Fruit fly (Drosophila melanogaster) S2 (cell line): Measurements from ENCODE around the gene CG6125.

Experiments used
- CG8478 ChIP-seq: fragments of >200 bp; optimal IDR thresholded peaks from 2 replicates; lab custom pipeline; 2018
- CTCF ChIP-seq, 2 experiments: fragments of >200 bp; optimal IDR thresholded peaks; 2 replicates each; lab custom pipeline; 2018

DNA sequence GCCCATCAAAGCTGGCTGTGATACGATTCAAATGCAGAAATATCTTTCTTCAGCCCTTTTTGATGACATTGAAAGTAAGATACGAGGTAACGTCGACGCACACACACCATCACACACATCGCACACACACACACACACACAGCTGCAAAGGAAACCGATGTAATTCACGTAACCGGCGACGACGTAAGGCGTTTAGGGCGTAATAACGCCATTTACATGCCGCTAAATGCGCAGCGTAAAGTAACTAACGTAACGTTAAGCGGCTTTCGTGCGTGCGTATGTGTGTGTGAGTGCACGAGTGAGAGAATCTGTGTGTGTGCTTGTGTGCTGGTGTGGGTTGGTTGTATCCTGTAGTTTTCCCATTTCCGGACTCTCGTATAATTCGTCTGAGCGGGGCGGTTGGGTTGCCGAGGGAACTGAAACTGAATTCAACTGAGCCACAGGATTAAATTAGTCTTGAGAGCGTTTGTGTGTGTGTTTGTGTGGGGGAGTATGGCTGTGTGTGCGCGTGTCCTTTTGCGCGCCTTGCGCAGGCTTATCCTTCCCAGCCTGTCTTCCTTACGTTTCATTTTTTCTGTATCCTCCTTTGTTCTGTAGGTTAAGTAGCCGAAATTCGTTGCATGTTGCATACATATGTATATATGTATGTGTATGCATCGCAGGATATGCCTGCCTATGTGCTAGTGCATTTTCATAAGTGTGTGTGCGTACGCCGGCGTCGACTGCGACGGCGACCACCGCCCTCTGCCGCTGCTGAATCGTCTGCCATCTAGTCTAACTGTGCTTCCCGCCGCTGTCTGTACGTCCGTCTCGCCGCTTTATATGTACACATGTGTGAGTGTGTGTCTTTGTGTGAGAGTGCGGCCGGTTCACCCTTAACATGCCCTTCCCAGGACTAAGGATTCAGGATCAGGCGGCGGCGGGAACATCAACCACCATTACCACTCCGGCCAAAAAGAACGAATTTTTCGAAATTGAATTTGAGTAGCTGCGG lies 11.2 kb upstream of the CG6125 start:
- TF ChIP-seq CG8478 (lab: Kevin White, UChicago), result no peak
- TF ChIP-seq CTCF (optimal IDR thresholded peaks at IDR 0.05; lab: Kevin White, UChicago), result no peak
